Fruit fly (Drosophila melanogaster) whole organism, embryonic: ENCODE data around the gene CG43063.

Experiments used
- Atf3 ChIP-seq: fragments of 200-800 bp; sonication (Bioruptor generic); optimal IDR thresholded peaks from 3 replicates; lab custom pipeline; 2016; ENCODE audit warnings: missing biosample characterization, missing genetic modification characterization
- C15 ChIP-seq: fragments of 200-800 bp; sonication (Bioruptor generic); IDR thresholded peaks from 3 replicates; pipeline ENCODE4 v1.3.6; 2022; ENCODE audit warnings: missing biosample characterization, missing genetic modification characterization
- CG12071 ChIP-seq: fragments of 200-800 bp; sonication (Bioruptor generic); optimal IDR thresholded peaks from 3 replicates; lab custom pipeline; 2018; ENCODE audit warnings: missing biosample characterization, mild to moderate bottlenecking, missing genetic modification characterization
- CG13775 ChIP-seq: fragments of 200-800 bp; sonication (Bioruptor generic); optimal IDR thresholded peaks from 3 replicates; lab custom pipeline; 2017; ENCODE audit warnings: missing biosample characterization, mild to moderate bottlenecking, missing genetic modification characterization
- CG16813 ChIP-seq: fragments of 200-800 bp; sonication (Bioruptor generic); IDR thresholded peaks from 3 replicates; pipeline ENCODE4 v1.3.6; 2022; ENCODE audit warnings: missing biosample characterization, missing genetic modification characterization; ENCODE audit not compliant: partially characterized antibody
- CG16815 ChIP-seq: fragments of 200-800 bp; sonication (Bioruptor generic); optimal IDR thresholded peaks from 3 replicates; lab custom pipeline; 2017; ENCODE audit warnings: missing biosample characterization, mild to moderate bottlenecking, missing genetic modification characterization
- CG31224 ChIP-seq: fragments of 200-800 bp; sonication (Bioruptor generic); IDR thresholded peaks from 2 replicates; pipeline ENCODE4 v1.3.6; 2022; ENCODE audit warnings: missing biosample characterization, missing genetic modification characterization
- CG3281 ChIP-seq: fragments of 200-800 bp; sonication (Bioruptor generic); optimal IDR thresholded peaks from 3 replicates; lab custom pipeline; 2017; ENCODE audit warnings: missing biosample characterization, mild to moderate bottlenecking, missing genetic modification characterization
- CG4617 ChIP-seq: fragments of 200-800 bp; sonication (Bioruptor generic); optimal IDR thresholded peaks from 3 replicates; lab custom pipeline; 2016; ENCODE audit warnings: missing biosample characterization, missing genetic modification characterization, borderline replicate concordance
- CG4820 ChIP-seq: fragments of 200-800 bp; sonication (Bioruptor generic); optimal IDR thresholded peaks from 3 replicates; lab custom pipeline; 2016; ENCODE audit warnings: missing biosample characterization, missing genetic modification characterization
- CG7839 ChIP-seq: fragments of 200-800 bp; sonication (Bioruptor generic); optimal IDR thresholded peaks from 3 replicates; lab custom pipeline; 2018; ENCODE audit warnings: missing biosample characterization, mild to moderate bottlenecking, missing genetic modification characterization, moderate library complexity
- CG8765 ChIP-seq: fragments of 200-800 bp; sonication (Bioruptor generic); IDR thresholded peaks from 2 replicates; pipeline ENCODE4 v1.3.6; 2022; ENCODE audit warnings: missing biosample characterization, missing genetic modification characterization
- CG9609 ChIP-seq: fragments of 200-800 bp; sonication (Bioruptor generic); optimal IDR thresholded peaks from 3 replicates; lab custom pipeline; 2016; ENCODE audit warnings: missing biosample characterization, missing genetic modification characterization
- Dref ChIP-seq: fragments of 200-800 bp; sonication (Bioruptor generic); IDR thresholded peaks from 2 replicates; pipeline ENCODE4 v1.3.6; 2022; ENCODE audit warnings: missing biosample characterization, missing genetic modification characterization
- E2f2 ChIP-seq: fragments of 200-800 bp; sonication (Bioruptor generic); IDR thresholded peaks from 2 replicates; pipeline ENCODE4 v1.3.6; 2022; ENCODE audit warnings: missing biosample characterization, missing genetic modification characterization
- Fer1 ChIP-seq: fragments of 200-800 bp; sonication (Bioruptor generic); optimal IDR thresholded peaks from 2 replicates; lab custom pipeline; 2017; ENCODE audit warnings: missing biosample characterization, mild to moderate bottlenecking, missing genetic modification characterization
- HLH4C ChIP-seq: fragments of 200-800 bp; sonication (Bioruptor generic); IDR thresholded peaks from 3 replicates; pipeline ENCODE4 v1.3.6; 2022; ENCODE audit warnings: missing biosample characterization, missing genetic modification characterization; ENCODE audit not compliant: partially characterized antibody
- HLH54F ChIP-seq: fragments of 200-800 bp; sonication (Bioruptor generic); optimal IDR thresholded peaks from 3 replicates; lab custom pipeline; 2016; ENCODE audit warnings: missing biosample characterization, missing genetic modification characterization
- Hsf ChIP-seq: fragments of 200-800 bp; sonication (Bioruptor generic); optimal IDR thresholded peaks from 3 replicates; lab custom pipeline; 2016; ENCODE audit warnings: missing biosample characterization, missing genetic modification characterization
- Med ChIP-seq: fragments of 200-800 bp; sonication (Bioruptor generic); peaks from one replicate; lab custom pipeline; 2016; ENCODE audit warnings: missing biosample characterization, missing genetic modification characterization, mild to moderate bottlenecking, inconsistent platforms, moderate library complexity
- NFAT ChIP-seq: fragments of 200-800 bp; sonication (Bioruptor generic); IDR thresholded peaks from 2 replicates; pipeline ENCODE4 v1.3.6; 2022; ENCODE audit warnings: missing biosample characterization, missing genetic modification characterization
- Nf-YB ChIP-seq: fragments of 200-800 bp; sonication (Bioruptor generic); optimal IDR thresholded peaks from 3 replicates; lab custom pipeline; 2019; ENCODE audit warnings: missing biosample characterization, mild to moderate bottlenecking, missing genetic modification characterization, moderate library complexity
- Nf-YC ChIP-seq: fragments of 200-800 bp; optimal IDR thresholded peaks from 3 replicates; lab custom pipeline; 2019; ENCODE audit warnings: missing biosample characterization, mild to moderate bottlenecking, missing genetic modification characterization, moderate library complexity
- Optix ChIP-seq: fragments of 200-800 bp; sonication (Bioruptor generic); IDR thresholded peaks from 3 replicates; pipeline ENCODE4 v1.3.6; 2022; ENCODE audit warnings: missing biosample characterization, missing genetic modification characterization
- Scr ChIP-seq: fragments of 200-800 bp; sonication (Bioruptor generic); IDR thresholded peaks from 2 replicates; pipeline ENCODE4 v1.3.6; 2022; ENCODE audit warnings: missing biosample characterization, missing genetic modification characterization; ENCODE audit not compliant: partially characterized antibody
- Sry-δ ChIP-seq: fragments of 200-800 bp; sonication (Bioruptor generic); optimal IDR thresholded peaks from 2 replicates; lab custom pipeline; 2016; ENCODE audit warnings: missing biosample characterization, missing genetic modification characterization
- bcd ChIP-seq: fragments of 200-800 bp; sonication (Bioruptor generic); optimal IDR thresholded peaks from 2 replicates; lab custom pipeline; 2017; ENCODE audit warnings: missing biosample characterization, mild to moderate bottlenecking, missing genetic modification characterization
- bowl ChIP-seq: fragments of 200-800 bp; sonication (Bioruptor generic); IDR thresholded peaks from 2 replicates; pipeline ENCODE4 v1.3.6; 2022; ENCODE audit warnings: missing biosample characterization, missing genetic modification characterization
- bsh ChIP-seq, 2 experiments: fragments of 200-800 bp; sonication (Bioruptor generic); optimal IDR thresholded peaks; 2 replicates each; lab custom pipeline; 2017 to 2018; ENCODE audit warnings: mild to moderate bottlenecking in 2 of 2, missing biosample characterization in 2 of 2, missing genetic modification characterization in 2 of 2, moderate library complexity in 1 of 2
- dpn ChIP-seq, 2 experiments: fragments of 200-800 bp; sonication (Bioruptor generic); optimal IDR thresholded peaks; 3 replicates each; lab custom pipeline; 2016; ENCODE audit warnings: missing biosample characterization in 2 of 2, missing genetic modification characterization in 2 of 2
- esg ChIP-seq: fragments of 200-800 bp; sonication (Bioruptor generic); conservative IDR thresholded peaks from 2 replicates; pipeline ENCODE4 v1.3.6; 2022; ENCODE audit warnings: missing biosample characterization, missing genetic modification characterization
- ewg ChIP-seq: fragments of 200-800 bp; sonication (Bioruptor generic); optimal IDR thresholded peaks from 3 replicates; lab custom pipeline; 2017; ENCODE audit warnings: mild to moderate bottlenecking, missing biosample characterization, missing genetic modification reagents, missing genetic modification characterization
- gem ChIP-seq: fragments of 200-800 bp; sonication (Bioruptor generic); optimal IDR thresholded peaks from 2 replicates; lab custom pipeline; 2019; ENCODE audit warnings: missing biosample characterization, mild to moderate bottlenecking, missing genetic modification characterization, moderate library complexity
- her ChIP-seq: fragments of 200-800 bp; sonication (Bioruptor generic); optimal IDR thresholded peaks from 2 replicates; lab custom pipeline; 2016; ENCODE audit warnings: missing biosample characterization, missing genetic modification characterization
- kni ChIP-seq: fragments of 200-800 bp; sonication (Bioruptor generic); optimal IDR thresholded peaks from 3 replicates; lab custom pipeline; 2017; ENCODE audit warnings: mild to moderate bottlenecking, missing biosample characterization, missing genetic modification reagents, missing genetic modification characterization
- lilli ChIP-seq: fragments of 200-800 bp; sonication (Bioruptor generic); optimal IDR thresholded peaks from 3 replicates; lab custom pipeline; 2016; ENCODE audit warnings: missing biosample characterization, missing genetic modification characterization
- oc ChIP-seq: fragments of 200-800 bp; sonication (Bioruptor generic); optimal IDR thresholded peaks from 2 replicates; lab custom pipeline; 2018; ENCODE audit warnings: missing biosample characterization, mild to moderate bottlenecking, missing genetic modification characterization, moderate library complexity
- otp ChIP-seq: fragments of 200-800 bp; sonication (Bioruptor generic); IDR thresholded peaks from 3 replicates; pipeline ENCODE4, ENCODE4 v1.3.6; 2022; ENCODE audit warnings: missing biosample characterization, missing genetic modification characterization
- peb ChIP-seq: fragments of 200-800 bp; sonication (Bioruptor generic); IDR thresholded peaks from 2 replicates; pipeline ENCODE4 v1.3.6; 2022; ENCODE audit warnings: missing biosample characterization, missing genetic modification characterization
- pros ChIP-seq: fragments of 200-800 bp; sonication (Bioruptor generic); optimal IDR thresholded peaks from 3 replicates; lab custom pipeline; 2019; ENCODE audit warnings: missing biosample characterization, mild to moderate bottlenecking, missing genetic modification characterization, moderate library complexity
- row ChIP-seq: fragments of 200-800 bp; sonication (Bioruptor generic); IDR thresholded peaks from 3 replicates; pipeline ENCODE4 v1.3.6; 2022; ENCODE audit warnings: missing biosample characterization, missing genetic modification characterization
- seq ChIP-seq: fragments of 200-800 bp; sonication (Bioruptor generic); IDR thresholded peaks from 2 replicates; pipeline ENCODE4 v1.3.6; 2022; ENCODE audit warnings: missing biosample characterization, missing genetic modification characterization
- slbo ChIP-seq: fragments of 200-800 bp; sonication (Bioruptor generic); IDR thresholded peaks from 2 replicates; pipeline ENCODE4 v1.3.6; 2022; ENCODE audit warnings: missing biosample characterization, missing genetic modification characterization
- sob ChIP-seq: fragments of 200-800 bp; sonication (Bioruptor generic); IDR thresholded peaks from 2 replicates; pipeline ENCODE4 v1.3.6; 2022; ENCODE audit warnings: missing biosample characterization, missing genetic modification characterization
- sqz ChIP-seq: fragments of 200-800 bp; sonication (Bioruptor generic); optimal IDR thresholded peaks from 3 replicates; lab custom pipeline; 2018; ENCODE audit warnings: missing biosample characterization, mild to moderate bottlenecking, missing genetic modification characterization
- usp ChIP-seq: fragments of >200 bp; optimal IDR thresholded peaks from 2 replicates; lab custom pipeline; 2017; ENCODE audit warnings: missing biosample characterization, missing genetic modification characterization
- vfl ChIP-seq: fragments of 200-800 bp; sonication (Bioruptor generic); optimal IDR thresholded peaks from 2 replicates; lab custom pipeline; 2016; ENCODE audit warnings: missing biosample characterization, missing genetic modification characterization
- vvl ChIP-seq: fragments of 200-800 bp; sonication (Bioruptor generic); IDR thresholded peaks from 2 replicates; pipeline ENCODE4 v1.3.6; 2022; ENCODE audit warnings: missing biosample characterization, missing genetic modification characterization
- z ChIP-seq: fragments of 200-800 bp; sonication (Bioruptor generic); IDR thresholded peaks from 3 replicates; pipeline ENCODE4 v1.3.6; 2022; ENCODE audit warnings: missing biosample characterization, missing genetic modification characterization

The CG43063 gene

dm6 chr3R:13074588-13074987, 11.4 kb upstream of the CG43063 start (continued):
- TF ChIP-seq ewg (GFP tag; lab: Kevin White, UChicago) (no peak), Nf-YB (GFP tag; lab: Kevin White, UChicago) (peak; percentile 59), HLH54F (GFP tag; lab: Kevin White, UChicago) (no peak), row (GFP tag; lab: Robert Waterston, UW) (0 out of 3 replicates have a peak, but pooled peaks have one; percentile 7), Med (GFP tag; lab: Kevin White, UChicago) (peak; percentile 40)

dm6 chr3R:13075728-13076127, 10.3 kb upstream of the CG43063 start:
- TF ChIP-seq CG9609 (GFP tag; lab: Kevin White, UChicago) (no peak), her (GFP tag; lab: Kevin White, UChicago) (no peak), kni (GFP tag; lab: Kevin White, UChicago) (peak; percentile 8), CG31224 (no peak), seq (GFP tag; lab: Robert Waterston, UW) (peak; percentile 72; the same call in 1 of the 2 replicates), sob (GFP tag; lab: Robert Waterston, UW) (0 out of 2 replicates have a peak, but pooled peaks have one; percentile 11), CG8765 (GFP tag; lab: Robert Waterston, UW) (no peak), CG3281 (GFP tag; lab: Kevin White, UChicago) (no peak), esg (GFP tag; lab: Robert Waterston, UW) (no peak), CG13775 (GFP tag; lab: Kevin White, UChicago) (no peak), oc (no peak), dpn (GFP tag; optimal IDR thresholded peaks at IDR 0.05; lab: Kevin White, UChicago) (no peak), Nf-YC (tag; lab: Kevin White, UChicago) (peak; percentile 62), otp (GFP tag; lab: Robert Waterston, UW) (no peak), HLH54F (GFP tag; lab: Kevin White, UChicago) (no peak), CG4820 (no peak), Dref (GFP tag; lab: Robert Waterston, UW) (0 out of 2 replicates have a peak, but pooled peaks have one; percentile 17), gem (no peak), Sry-δ (GFP tag; lab: Kevin White, UChicago) (no peak), slbo (no peak), Atf3 (no peak), vvl (GFP tag; lab: Robert Waterston, UW) (no peak), CG16813 (no peak), usp (GFP tag; lab: Kevin White, UChicago) (no peak), sqz (GFP tag; lab: Kevin White, UChicago) (peak; percentile 76), CG12071 (GFP tag; lab: Kevin White, UChicago) (no peak), z (peak; percentile 88), bsh (GFP tag; optimal IDR thresholded peaks at IDR 0.05; lab: Kevin White, UChicago) (no peak), lilli (GFP tag; lab: Kevin White, UChicago) (no peak), CG4617 (GFP tag; lab: Kevin White, UChicago) (no peak), E2f2 (GFP tag; lab: Robert Waterston, UW) (no peak), NFAT (GFP tag; lab: Robert Waterston, UW) (no peak), C15 (GFP tag; lab: Robert Waterston, UW) (no peak), Scr (GFP tag; lab: Robert Waterston, UW) (no peak), vfl (no peak), CG16815 (GFP tag; lab: Kevin White, UChicago) (no peak), peb (GFP tag; lab: Robert Waterston, UW) (no peak), bcd (GFP tag; lab: Kevin White, UChicago) (no peak), pros (GFP tag; lab: Kevin White, UChicago) (peak; percentile 69), Optix (GFP tag; lab: Robert Waterston, UW) (no peak), ewg (GFP tag; lab: Kevin White, UChicago) (no peak), Hsf (GFP tag; lab: Kevin White, UChicago) (no peak), Fer1 (GFP tag; lab: Kevin White, UChicago) (no peak), bowl (GFP tag; lab: Robert Waterston, UW) (no peak), CG7839 (tag; lab: Kevin White, UChicago) (no peak), HLH4C (GFP tag; lab: Robert Waterston, UW) (no peak)
